Worm (Caenorhabditis elegans) whole organism, late embryonic: ENCODE measurements around the gene F09E5.14.

Experiments used
- C38D4.7 ChIP-seq: fragments of 200-800 bp; sonication (Bioruptor generic); optimal IDR thresholded peaks from 2 replicates; lab custom pipeline; 2018; ENCODE audit warnings: mild to moderate bottlenecking, missing genetic modification characterization, moderate library complexity, missing compliant biosample characterization
- F13H6.1 ChIP-seq: sonication (generic microtip); optimal IDR thresholded peaks from 2 replicates; lab custom pipeline; 2016; ENCODE audit warnings: missing genetic modification characterization, missing compliant biosample characterization
- K02D7.2 ChIP-seq: sonication (generic microtip); optimal IDR thresholded peaks from 2 replicates; lab custom pipeline; 2017; ENCODE audit warnings: mild to moderate bottlenecking, missing genetic modification characterization, missing compliant biosample characterization
- T23F11.4 ChIP-seq: fragments of 200-800 bp; sonication (Bioruptor generic); optimal IDR thresholded peaks from 2 replicates; lab custom pipeline; 2018; ENCODE audit warnings: mild to moderate bottlenecking, missing genetic modification characterization, missing compliant biosample characterization
- ahr-1 ChIP-seq: sonication (generic microtip); optimal IDR thresholded peaks from 2 replicates; lab custom pipeline; 2016; ENCODE audit warnings: missing genetic modification characterization, missing compliant biosample characterization
- ama-1 ChIP-seq: fragments of 150-350 bp; optimal IDR thresholded peaks from 2 replicates; lab custom pipeline; 2014
- ceh-14 ChIP-seq: sonication (generic microtip); optimal IDR thresholded peaks from 2 replicates; lab custom pipeline; 2016; ENCODE audit warnings: missing genotype, missing genetic modification characterization, missing compliant biosample characterization
- ceh-19 ChIP-seq: fragments of 200-800 bp; sonication (Bioruptor generic); optimal IDR thresholded peaks from 2 replicates; lab custom pipeline; 2018; ENCODE audit warnings: mild to moderate bottlenecking, missing genetic modification characterization, missing compliant biosample characterization
- ceh-2 ChIP-seq: sonication (generic microtip); optimal IDR thresholded peaks from 2 replicates; lab custom pipeline; 2016; ENCODE audit warnings: missing genotype, missing genetic modification characterization, missing compliant biosample characterization
- ceh-30 ChIP-seq: fragments of 150-350 bp; optimal IDR thresholded peaks from 2 replicates; lab custom pipeline; 2014; ENCODE audit warnings: missing biosample characterization, missing genetic modification characterization
- ceh-34 ChIP-seq: sonication (generic microtip); optimal IDR thresholded peaks from 2 replicates; lab custom pipeline; 2016; ENCODE audit warnings: mild to moderate bottlenecking, missing genetic modification characterization, missing compliant biosample characterization
- ceh-45 ChIP-seq: fragments of 200-800 bp; sonication (Bioruptor generic); IDR thresholded peaks from 2 replicates; pipeline ENCODE4 v1.3.6; 2022; ENCODE audit warnings: missing genetic modification reagents, missing genetic modification characterization, missing compliant biosample characterization
- ceh-9 ChIP-seq: sonication (generic microtip); optimal IDR thresholded peaks from 2 replicates; lab custom pipeline; 2016; ENCODE audit warnings: mild to moderate bottlenecking, missing genetic modification characterization, inconsistent platforms, missing compliant biosample characterization
- dmd-4 ChIP-seq: sonication (generic microtip); optimal IDR thresholded peaks from 2 replicates; lab custom pipeline; 2016; ENCODE audit warnings: borderline replicate concordance, missing genetic modification characterization, missing compliant biosample characterization
- dve-1 ChIP-seq: sonication (generic microtip); optimal IDR thresholded peaks from 2 replicates; lab custom pipeline; 2017; ENCODE audit warnings: antibody characterized with exemption, mild to moderate bottlenecking, missing genetic modification characterization, missing compliant biosample characterization
- elt-2 ChIP-seq: sonication (generic microtip); optimal IDR thresholded peaks from 2 replicates; lab custom pipeline; 2016; ENCODE audit warnings: missing genetic modification reagents, missing genetic modification characterization, missing compliant biosample characterization
- eyg-1 ChIP-seq: sonication (generic microtip); optimal IDR thresholded peaks from 2 replicates; lab custom pipeline; 2016; ENCODE audit warnings: missing genotype, missing genetic modification characterization, missing compliant biosample characterization
- fax-1 ChIP-seq: sonication (generic microtip); optimal IDR thresholded peaks from 2 replicates; lab custom pipeline; 2016; ENCODE audit warnings: missing genotype, missing genetic modification characterization, missing compliant biosample characterization
- hlh-13 ChIP-seq: fragments of 200-800 bp; sonication (Bioruptor generic); optimal IDR thresholded peaks from 2 replicates; lab custom pipeline; 2018; ENCODE audit warnings: mild to moderate bottlenecking, missing genetic modification characterization, missing compliant biosample characterization
- hlh-30 ChIP-seq: sonication (generic microtip); optimal IDR thresholded peaks from 2 replicates; lab custom pipeline; 2017; ENCODE audit warnings: antibody characterized with exemption, missing genetic modification characterization, missing compliant biosample characterization; ENCODE audit not compliant: insufficient read depth
- hlh-8 ChIP-seq: sonication (generic microtip); optimal IDR thresholded peaks from 2 replicates; lab custom pipeline; 2016; ENCODE audit warnings: missing genotype, missing genetic modification characterization, missing compliant biosample characterization
- lim-6 ChIP-seq: sonication (generic microtip); optimal IDR thresholded peaks from 2 replicates; lab custom pipeline; 2016; ENCODE audit warnings: missing genetic modification characterization, missing compliant biosample characterization
- nfya-1 ChIP-seq: sonication (generic microtip); optimal IDR thresholded peaks from 2 replicates; lab custom pipeline; 2017; ENCODE audit warnings: missing genetic modification characterization, mild to moderate bottlenecking, missing compliant biosample characterization, antibody characterized with exemption, moderate library complexity
- nhr-11 ChIP-seq: fragments of 150-350 bp; optimal IDR thresholded peaks from 2 replicates; lab custom pipeline; 2014; ENCODE audit warnings: missing biosample characterization, missing genetic modification characterization
- npax-4 ChIP-seq: sonication (generic microtip); optimal IDR thresholded peaks from 2 replicates; lab custom pipeline; 2016; ENCODE audit warnings: missing genetic modification characterization, missing compliant biosample characterization
- odd-2 ChIP-seq: sonication (generic microtip); optimal IDR thresholded peaks from 2 replicates; lab custom pipeline; 2017; ENCODE audit warnings: antibody characterized with exemption, mild to moderate bottlenecking, missing genetic modification characterization, missing compliant biosample characterization
- pax-1 ChIP-seq: fragments of 150-350 bp; optimal IDR thresholded peaks from 2 replicates; lab custom pipeline; 2014; ENCODE audit warnings: missing biosample characterization, missing genetic modification characterization
- pha-2 ChIP-seq: sonication (generic microtip); optimal IDR thresholded peaks from 2 replicates; lab custom pipeline; 2017; ENCODE audit warnings: mild to moderate bottlenecking, missing genetic modification characterization, missing compliant biosample characterization
- pha-4 ChIP-seq: fragments of 150-350 bp; optimal IDR thresholded peaks from 2 replicates; lab custom pipeline; 2018; ENCODE audit warnings: missing biosample characterization, missing genetic modification reagents, missing genetic modification characterization
- rnt-1 ChIP-seq: sonication (generic microtip); optimal IDR thresholded peaks from 2 replicates; lab custom pipeline; 2016; ENCODE audit warnings: missing genetic modification characterization, missing compliant biosample characterization
- sox-2 ChIP-seq: fragments of 200-800 bp; sonication (Bioruptor generic); IDR thresholded peaks from 2 replicates; pipeline ENCODE4 v1.3.6; 2022; ENCODE audit warnings: missing genetic modification reagents, missing genetic modification characterization, missing compliant biosample characterization
- syd-9 ChIP-seq: sonication (generic microtip); optimal IDR thresholded peaks from 2 replicates; lab custom pipeline; 2016; ENCODE audit warnings: mild to moderate bottlenecking, missing genetic modification characterization, moderate library complexity, missing compliant biosample characterization
- tbx-2 ChIP-seq: sonication (generic microtip); optimal IDR thresholded peaks from 2 replicates; lab custom pipeline; 2016; ENCODE audit warnings: missing genetic modification characterization, missing compliant biosample characterization
- tbx-7 ChIP-seq: sonication (generic microtip); optimal IDR thresholded peaks from 2 replicates; lab custom pipeline; 2016; ENCODE audit warnings: missing genotype, missing genetic modification characterization, missing compliant biosample characterization
- unc-42 ChIP-seq: sonication (generic microtip); optimal IDR thresholded peaks from 2 replicates; lab custom pipeline; 2016; ENCODE audit warnings: missing genotype, missing genetic modification characterization, missing compliant biosample characterization
- ztf-16 ChIP-seq: sonication (generic microtip); optimal IDR thresholded peaks from 2 replicates; lab custom pipeline; 2017; ENCODE audit warnings: missing genetic modification characterization, missing compliant biosample characterization

F09E5.14 gene

ce11 chrII:5387217-5387616 is 42.5 kb upstream of the F09E5.14 start, which contains the start of gene ccpp-6:
ccpp-6 (minus strand) TSS chrII:5387317.
- no peak for TF ChIP-seq unc-42

DNA sequence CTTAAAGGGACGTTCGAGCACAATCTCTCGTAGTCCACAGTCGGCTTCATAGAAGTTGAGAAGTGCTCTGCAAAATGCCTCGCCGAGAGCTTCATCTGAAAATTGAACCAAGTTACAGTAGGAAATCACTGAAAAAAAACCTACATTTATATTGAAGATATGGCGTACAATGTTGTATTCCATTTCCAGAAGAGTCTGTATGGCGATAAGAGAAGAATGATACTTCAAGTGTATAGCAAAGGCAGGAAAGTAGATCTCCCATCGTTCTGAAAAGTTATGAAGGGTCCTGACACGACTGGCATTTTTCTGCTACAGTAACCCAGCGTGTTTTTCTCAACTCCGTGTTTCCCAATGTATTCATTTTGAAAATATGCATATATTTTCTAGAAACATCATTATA is 39.6 kb upstream of the F09E5.14 start:
- TF ChIP-seq tbx-7 (tag; lab: Kevin White, UChicago) (no peak), rnt-1 (tag; lab: Kevin White, UChicago) (no peak), ceh-9 (tag; lab: Kevin White, UChicago) (no peak), hlh-13 (GFP tag; lab: Kevin White, UChicago) (no peak), syd-9 (tag; lab: Kevin White, UChicago) (no peak), pha-2 (tag; lab: Kevin White, UChicago) (no peak), lim-6 (tag; lab: Kevin White, UChicago) (no peak), fax-1 (tag; lab: Kevin White, UChicago) (no peak), C38D4.7 (GFP tag; lab: Kevin White, UChicago) (no peak), ceh-30 (no peak), ceh-19 (GFP tag; lab: Kevin White, UChicago) (no peak), ahr-1 (tag; lab: Kevin White, UChicago) (no peak), ztf-16 (no peak), tbx-2 (tag; lab: Kevin White, UChicago) (no peak)

DNA sequence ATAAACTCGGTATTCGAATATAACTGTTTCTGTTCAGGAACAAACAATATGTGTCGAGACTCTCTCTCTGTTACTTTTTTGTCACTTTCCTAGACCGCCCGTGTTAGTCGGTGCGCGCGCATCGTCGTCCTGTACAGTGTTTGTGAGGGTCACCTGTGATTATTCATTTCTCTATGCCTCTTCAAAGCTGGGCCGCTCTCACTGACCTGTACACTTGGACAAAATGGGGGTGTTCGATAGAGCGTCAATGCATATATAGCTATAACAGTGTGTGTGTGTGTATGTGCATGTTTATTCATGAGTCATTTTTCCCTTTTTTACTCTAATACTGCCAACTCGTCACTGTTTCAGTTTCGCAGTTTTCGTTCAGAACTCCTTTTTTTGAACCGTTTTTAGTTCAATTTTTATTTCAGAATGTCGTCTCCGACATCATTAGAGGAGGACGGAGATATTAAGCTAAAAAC is 35.0 kb upstream of the F09E5.14 start, which contains the start of gene pkc-3:
TSS of gene pkc-3 (plus strand) at position 414 of the 464 bp plus-strand sequence.
- peak; percentile 26 for TF ChIP-seq T23F11.4 (GFP tag; lab: Kevin White, UChicago)
- TF ChIP-seq dve-1 (tag; lab: Kevin White, UChicago), result peak; percentile 4
- TF ChIP-seq ama-1 (lab: Kevin White, UChicago), result peak; percentile 43
- TF ChIP-seq nhr-11 (tag; lab: Kevin White, UChicago), result no peak
- peak; percentile 14 for TF ChIP-seq tbx-2 (tag; lab: Kevin White, UChicago)
- TF ChIP-seq hlh-30 (tag; lab: Kevin White, UChicago), result peak; percentile 2
- TF ChIP-seq pax-1 (tag; lab: Kevin White, UChicago), result peak; percentile 26
- TF ChIP-seq fax-1 (tag; lab: Kevin White, UChicago), result no peak
- peak; percentile 34 for TF ChIP-seq nfya-1 (tag; lab: Kevin White, UChicago)
- peak; percentile 9 for TF ChIP-seq ceh-2 (tag; lab: Kevin White, UChicago)
- no peak for TF ChIP-seq F13H6.1 (tag; lab: Kevin White, UChicago)
- no peak for TF ChIP-seq dmd-4
- no peak for TF ChIP-seq ceh-14 (tag; lab: Kevin White, UChicago)
- no peak for TF ChIP-seq hlh-8 (tag; lab: Kevin White, UChicago)
- peak; percentile 74 for TF ChIP-seq elt-2
- TF ChIP-seq K02D7.2 (tag; lab: Kevin White, UChicago), result no peak
- no peak for TF ChIP-seq eyg-1 (tag; lab: Kevin White, UChicago)
- no peak for TF ChIP-seq npax-4 (tag; lab: Kevin White, UChicago)
- no peak for TF ChIP-seq ceh-30
- no peak for TF ChIP-seq ceh-45
- no peak for TF ChIP-seq sox-2

DNA sequence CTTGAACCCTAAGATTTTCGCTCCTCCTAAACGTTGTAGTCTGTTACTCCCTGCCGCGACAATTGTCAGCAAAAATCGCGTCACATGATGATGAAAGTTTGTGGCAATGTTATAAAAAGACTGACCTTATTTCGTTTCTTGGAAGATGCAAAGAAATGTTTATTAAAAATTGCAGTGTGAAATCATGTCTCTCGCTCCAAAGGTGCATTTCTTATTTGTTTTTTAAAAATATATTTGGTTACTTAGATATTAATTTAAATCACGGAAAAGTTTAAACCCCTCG is 33.5 kb upstream of the F09E5.14 start:
- TF ChIP-seq T23F11.4 (GFP tag; lab: Kevin White, UChicago) (no peak), odd-2 (tag; lab: Kevin White, UChicago) (no peak), rnt-1 (tag; lab: Kevin White, UChicago) (no peak), pha-4 (tag; lab: Kevin White, UChicago) (no peak), ztf-16 (no peak), ceh-34 (no peak)
